In the genomic region with DNA sequence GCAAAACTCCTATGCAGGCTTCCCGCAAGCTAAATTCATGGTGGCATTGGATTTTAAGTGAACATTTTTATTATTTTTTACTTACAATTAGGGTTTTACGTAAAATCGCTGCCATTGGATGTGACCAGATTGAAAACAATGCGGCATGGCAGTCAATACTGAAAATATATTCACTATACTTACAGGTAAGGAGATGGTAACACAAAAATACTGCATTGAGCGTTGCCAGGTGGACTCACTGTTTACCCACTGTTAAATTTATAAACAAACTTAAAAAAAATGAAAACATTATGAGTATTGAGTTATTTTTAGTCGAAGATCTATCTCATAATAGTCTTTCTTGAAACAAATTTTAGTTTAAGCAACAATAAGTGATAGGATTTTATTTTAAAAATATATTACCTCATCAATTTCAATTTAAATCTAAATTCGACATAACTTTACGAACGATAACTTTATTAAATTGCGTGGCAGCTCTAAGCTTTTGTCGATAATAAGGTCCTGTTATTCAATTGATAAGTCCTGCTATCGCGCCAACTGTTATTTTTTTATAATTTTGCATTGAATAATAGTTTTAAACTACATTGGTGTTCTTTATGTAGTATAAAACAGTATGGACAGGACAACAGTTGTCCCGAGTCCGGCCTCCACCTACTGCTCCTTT, we compare ENCODE assay signal across 5 fruit fly cellular contexts.
A peak's percentile ranks its signal among the peaks of the same experiment; 100 is the strongest.
TF ChIP-seq lines count a peak whose summit lies in the region.

A gene (minus strand): TSS at position 159 of the 664 bp plus-strand sequence.
A gene (plus strand): TSS at position 614 of the 664 bp plus-strand sequence.

- TF ChIP-seq CTCF in whole organism, embryonic (GFP tag; optimal IDR thresholded peaks at IDR 0.05; lab: Kevin White, UChicago) = no peak

TF ChIP-seq in whole organism, adult, 20 proteins besides CTCF, POLR2A, EP300 and RAD21:
- TF ChIP-seq Mnt (GFP tag; optimal IDR thresholded peaks at IDR 0.05; lab: Kevin White, UChicago) = peak; percentile 41
- peak; percentile 21 for TF ChIP-seq bab1 (GFP tag; optimal IDR thresholded peaks at IDR 0.05; lab: Kevin White, UChicago)
- TF ChIP-seq CG7101 (tag; optimal IDR thresholded peaks at IDR 0.05; lab: Kevin White, UChicago) = peak; percentile 22
- peak; percentile 6 for TF ChIP-seq CG1620 (GFP tag; optimal IDR thresholded peaks at IDR 0.05; lab: Kevin White, UChicago)
- peak; percentile 4 for TF ChIP-seq toe (GFP tag; optimal IDR thresholded peaks at IDR 0.05; lab: Kevin White, UChicago)
- TF ChIP-seq CG33017 (tag; optimal IDR thresholded peaks at IDR 0.05; lab: Kevin White, UChicago) = no peak
- TF ChIP-seq CG14711 (tag; optimal IDR thresholded peaks at IDR 0.05; lab: Kevin White, UChicago) = peak; percentile 9
- no peak for TF ChIP-seq pad (GFP tag; optimal IDR thresholded peaks at IDR 0.05; lab: Kevin White, UChicago)

TF ChIP-seq in whole organism, embryonic, 481 proteins besides CTCF, POLR2A, EP300 and RAD21 (continues in another document):
- TF ChIP-seq tin (GFP tag; optimal IDR thresholded peaks at IDR 0.05; lab: Kevin White, UChicago) (no peak), NFAT (GFP tag; IDR thresholded peaks at IDR 0.05; lab: Robert Waterston, UW) (no peak), kni (GFP tag; optimal IDR thresholded peaks at IDR 0.05; lab: Kevin White, UChicago) (no peak), YL-1 (GFP tag; optimal IDR thresholded peaks at IDR 0.05; lab: Kevin White, UChicago) (peak; percentile 44), Hmr (GFP tag; optimal IDR thresholded peaks at IDR 0.05; lab: Kevin White, UChicago) (no peak), pb (GFP tag; optimal IDR thresholded peaks at IDR 0.05; lab: Kevin White, UChicago) (no peak), CG1832 (GFP tag; optimal IDR thresholded peaks at IDR 0.05; lab: Kevin White, UChicago) (no peak), CG10979 (tag; optimal IDR thresholded peaks at IDR 0.05; lab: Kevin White, UChicago) (no peak), Ets97D (GFP tag; optimal IDR thresholded peaks at IDR 0.05; lab: Kevin White, UChicago) (peak; percentile 85), Oli (tag; optimal IDR thresholded peaks at IDR 0.05; lab: Kevin White, UChicago) (no peak), Doc3 (GFP tag; IDR thresholded peaks at IDR 0.05; lab: Robert Waterston, UW; ENCODE audit: partially characterized antibody) (no peak), Mes4 (GFP tag; optimal IDR thresholded peaks at IDR 0.05; lab: Kevin White, UChicago) (no peak), CG10366 (GFP tag; IDR thresholded peaks at IDR 0.05; lab: Robert Waterston, UW) (no peak), CG7963 (GFP tag; IDR thresholded peaks at IDR 0.05; lab: Robert Waterston, UW; ENCODE audit: partially characterized antibody) (no peak), CG10543 (GFP tag; optimal IDR thresholded peaks at IDR 0.05; lab: Kevin White, UChicago) (no peak), sr (GFP tag; IDR thresholded peaks at IDR 0.05; lab: Robert Waterston, UW) (no peak), BtbVII (GFP tag; optimal IDR thresholded peaks at IDR 0.05; lab: Kevin White, UChicago) (no peak), CG2116 (GFP tag; optimal IDR thresholded peaks at IDR 0.05; lab: Kevin White, UChicago) (no peak), CkIIα-i1 (GFP tag; IDR thresholded peaks at IDR 0.05; lab: Robert Waterston, UW) (no peak)

TF ChIP-seq in whole organism, prepupa, 60 proteins besides CTCF, POLR2A, EP300 and RAD21 (continues in another document):
- TF ChIP-seq svp (GFP tag; lab: Kevin White, UChicago) (no peak), CG3919 (GFP tag; optimal IDR thresholded peaks at IDR 0.05; lab: Kevin White, UChicago) (no peak), Eip78C (GFP tag; lab: Kevin White, UChicago) (peak; percentile 54), CG6163 (GFP tag; IDR thresholded peaks at IDR 0.05; lab: Robert Waterston, UW) (no peak), CG32006 (GFP tag; optimal IDR thresholded peaks at IDR 0.05; lab: Kevin White, UChicago) (no peak), dac (GFP tag; optimal IDR thresholded peaks at IDR 0.05; lab: Kevin White, UChicago) (no peak), esn (GFP tag; optimal IDR thresholded peaks at IDR 0.05; lab: Kevin White, UChicago) (peak; percentile 38), Blimp-1 (GFP tag; optimal IDR thresholded peaks at IDR 0.05; lab: Kevin White, UChicago) (no peak), fkh (GFP tag; optimal IDR thresholded peaks at IDR 0.05; lab: Kevin White, UChicago) (peak; percentile 93), acj6 (GFP tag; optimal IDR thresholded peaks at IDR 0.05; lab: Kevin White, UChicago) (peak; percentile 4), spab (GFP tag; optimal IDR thresholded peaks at IDR 0.05; lab: Kevin White, UChicago) (no peak), CG10631 (GFP tag; optimal IDR thresholded peaks at IDR 0.05; lab: Kevin White, UChicago) (peak; percentile 5), CG6792 (GFP tag; optimal IDR thresholded peaks at IDR 0.05; lab: Kevin White, UChicago) (peak; percentile 7), CG6854 (GFP tag; optimal IDR thresholded peaks at IDR 0.05; lab: Kevin White, UChicago) (no peak), Gug (GFP tag; IDR thresholded peaks at IDR 0.05; lab: Robert Waterston, UW) (no peak), dsx (GFP tag; optimal IDR thresholded peaks at IDR 0.05; lab: Kevin White, UChicago; ENCODE audit: poor library complexity, severe bottlenecking) (no peak), Eip93F (GFP tag; optimal IDR thresholded peaks at IDR 0.05; lab: Kevin White, UChicago) (no peak), CG6808 (GFP tag; optimal IDR thresholded peaks at IDR 0.05; lab: Kevin White, UChicago) (no peak), CG11902 (GFP tag; optimal IDR thresholded peaks at IDR 0.05; lab: Kevin White, UChicago) (no peak), CG15336 (GFP tag; IDR thresholded peaks at IDR 0.05; lab: Robert Waterston, UW) (no peak), achi (GFP tag; optimal IDR thresholded peaks at IDR 0.05; lab: Kevin White, UChicago) (no peak)

TF ChIP-seq in whole organism, pupa, 21 proteins besides CTCF, POLR2A, EP300 and RAD21:
- TF ChIP-seq CG32121 (GFP tag; IDR thresholded peaks at IDR 0.05; lab: Robert Waterston, UW) (no peak), CG4496 (GFP tag; IDR thresholded peaks at IDR 0.05; lab: Robert Waterston, UW) (no peak), CG9948 (tag; optimal IDR thresholded peaks at IDR 0.05; lab: Kevin White, UChicago) (no peak), CG17806 (tag; optimal IDR thresholded peaks at IDR 0.05; lab: Kevin White, UChicago) (peak; percentile 9)

TF ChIP-seq in whole organism, wandering third instar larva, 38 proteins besides CTCF, POLR2A, EP300 and RAD21:
- TF ChIP-seq Jra (GFP tag; optimal IDR thresholded peaks at IDR 0.05; lab: Kevin White, UChicago) (peak; percentile 21), dl (GFP tag; optimal IDR thresholded peaks at IDR 0.05; lab: Kevin White, UChicago; ENCODE audit: insufficient read depth in 1 of 2, partially characterized antibody in 2 of 2) (no peak), Dfd (GFP tag; optimal IDR thresholded peaks at IDR 0.05; lab: Kevin White, UChicago) (no peak), HLH106 (tag; optimal IDR thresholded peaks at IDR 0.05; lab: Kevin White, UChicago) (no peak), CG9705 (GFP tag; optimal IDR thresholded peaks at IDR 0.05; lab: Kevin White, UChicago) (no peak), Hr83 (GFP tag; optimal IDR thresholded peaks at IDR 0.05; lab: Kevin White, UChicago; ENCODE audit: poor library complexity, severe bottlenecking) (peak; percentile 45), br (GFP tag; optimal IDR thresholded peaks at IDR 0.05; lab: Kevin White, UChicago) (no peak), CG32264 (GFP tag; optimal IDR thresholded peaks at IDR 0.05; lab: Kevin White, UChicago) (no peak), Vsx2 (GFP tag; optimal IDR thresholded peaks at IDR 0.05; lab: Kevin White, UChicago; ENCODE audit: partially characterized antibody) (no peak), ey (GFP tag; optimal IDR thresholded peaks at IDR 0.05; lab: Kevin White, UChicago) (peak; percentile 18), Mio (GFP tag; optimal IDR thresholded peaks at IDR 0.05; lab: Kevin White, UChicago) (no peak), psq (GFP tag; optimal IDR thresholded peaks at IDR 0.05; lab: Kevin White, UChicago) (no peak), Abd-B (GFP tag; optimal IDR thresholded peaks at IDR 0.05; lab: Kevin White, UChicago) (no peak), rgr (GFP tag; optimal IDR thresholded peaks at IDR 0.05; lab: Kevin White, UChicago) (peak; percentile 88), dsf (GFP tag; optimal IDR thresholded peaks at IDR 0.05; lab: Kevin White, UChicago; ENCODE audit: borderline replicate concordance) (no peak), Hr78 (GFP tag; optimal IDR thresholded peaks at IDR 0.05; lab: Kevin White, UChicago) (no peak), woc (GFP tag; optimal IDR thresholded peaks at IDR 0.05; lab: Kevin White, UChicago) (peak; percentile 4), Rel (GFP tag; optimal IDR thresholded peaks at IDR 0.05; lab: Kevin White, UChicago) (no peak), Rel (tag; optimal IDR thresholded peaks at IDR 0.05; lab: Kevin White, UChicago) (peak; percentile 24), foxo (GFP tag; optimal IDR thresholded peaks at IDR 0.05; lab: Kevin White, UChicago) (peak in 1 of 2 experiments; percentile 43), sage (GFP tag; optimal IDR thresholded peaks at IDR 0.05; lab: Kevin White, UChicago) (no peak), h (GFP tag; optimal IDR thresholded peaks at IDR 0.05; lab: Kevin White, UChicago) (peak; percentile 15), dmrt93B (GFP tag; optimal IDR thresholded peaks at IDR 0.05; lab: Kevin White, UChicago) (no peak)
TF ChIP-seq in whole organism, wandering third instar larva: peak in this region for 8.
